Worm (Caenorhabditis elegans): ENCODE measurements around the gene gfrp-1.

DNA sequence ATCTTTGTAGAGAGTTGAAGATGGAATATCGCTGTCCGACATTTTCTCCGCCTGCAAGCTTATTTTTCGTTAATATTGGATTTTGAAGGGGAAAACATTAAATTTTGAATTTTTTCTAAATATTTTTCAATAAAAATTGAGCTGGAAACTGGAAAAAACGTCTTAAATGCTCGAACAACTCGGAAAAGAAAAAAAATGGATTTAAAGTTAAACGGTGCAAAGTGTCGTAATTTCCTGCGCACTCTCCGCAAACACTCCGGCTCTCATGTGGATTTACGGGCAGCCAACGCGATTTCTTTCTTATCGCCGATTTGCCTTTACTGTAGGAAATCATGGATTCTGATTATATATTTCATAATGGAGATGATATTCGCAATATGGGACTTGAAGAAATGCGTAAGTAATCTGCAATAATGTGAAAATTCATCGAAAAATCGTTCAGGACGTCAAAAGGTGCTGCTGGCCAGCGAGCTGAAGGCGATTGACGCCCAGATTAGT lies 36.9 kb downstream of the gfrp-1 start, which contains the start of the genes fnta-1 and cogc-8:
- TF ChIP-seq madf-5 (GFP tag; IDR thresholded peaks at IDR 0.05) (no peak), snpc-4 (tag; optimal IDR thresholded peaks at IDR 0.05) (no peak), nhr-76 (tag; optimal IDR thresholded peaks at IDR 0.05) (no peak), pqm-1 (tag; optimal IDR thresholded peaks at IDR 0.05) (no peak), nhr-28 (tag; optimal IDR thresholded peaks at IDR 0.05) (no peak), unc-39 (tag; optimal IDR thresholded peaks at IDR 0.05) (no peak), aly-2 (tag; optimal IDR thresholded peaks at IDR 0.05) (no peak), ztf-11 (tag; optimal IDR thresholded peaks at IDR 0.05) (no peak), dpl-1 (GFP tag; optimal IDR thresholded peaks at IDR 0.05) (peak; percentile 49), lin-29 (GFP tag; IDR thresholded peaks at IDR 0.05) (no peak), ceh-20 (GFP tag; IDR thresholded peaks at IDR 0.05) (no peak), skn-1 (tag; optimal IDR thresholded peaks at IDR 0.05) (no peak), jun-1 (tag; optimal IDR thresholded peaks at IDR 0.05) (no peak), lin-38 (GFP tag; IDR thresholded peaks at IDR 0.05) (no peak)
